Worm (Caenorhabditis elegans) whole organism, young adult: ENCODE data around the gene rsu-1.
A peak's percentile ranks its signal among the peaks of the same experiment; 100 is the strongest.

Experiments
- B0019.2 ChIP-seq: fragments of 200-800 bp; sonication (Bioruptor generic); conservative IDR thresholded peaks from 2 replicates; pipeline ENCODE4 v1.3.6; 2022; ENCODE audit warnings: missing genetic modification reagents, missing genetic modification characterization, missing compliant biosample characterization
- C06A6.2 ChIP-seq: fragments of 200-800 bp; sonication (Bioruptor generic); conservative IDR thresholded peaks from 2 replicates; pipeline ENCODE4 v1.3.6; 2022; ENCODE audit warnings: missing genetic modification characterization, missing compliant biosample characterization
- F33H1.4 ChIP-seq: fragments of 200-800 bp; sonication (Bioruptor generic); IDR thresholded peaks from 2 replicates; pipeline ENCODE4 v1.3.6; 2022; ENCODE audit warnings: missing genetic modification reagents, missing genetic modification characterization, missing compliant biosample characterization
- F57A8.1 ChIP-seq: fragments of 200-800 bp; sonication (Bioruptor generic); optimal IDR thresholded peaks from 2 replicates; lab custom pipeline; 2018; ENCODE audit warnings: mild to moderate bottlenecking, missing genetic modification characterization, moderate library complexity, missing compliant biosample characterization
- K12H6.12 ChIP-seq: fragments of 200-800 bp; sonication (Bioruptor generic); optimal IDR thresholded peaks from 2 replicates; lab custom pipeline; 2018; ENCODE audit warnings: mild to moderate bottlenecking, missing genetic modification characterization, missing compliant biosample characterization
- Y53F4B.3 ChIP-seq: fragments of 200-800 bp; sonication (Bioruptor generic); IDR thresholded peaks from 2 replicates; pipeline ENCODE4 v1.3.6; 2022; ENCODE audit warnings: missing genetic modification reagents, missing genetic modification characterization, missing compliant biosample characterization
- Y56A3A.18 ChIP-seq: fragments of 200-800 bp; sonication (Bioruptor generic); IDR thresholded peaks from 2 replicates; pipeline ENCODE4 v1.3.6; 2022; ENCODE audit warnings: missing genetic modification reagents, missing genetic modification characterization, missing compliant biosample characterization
- Y67H2A.10 ChIP-seq: fragments of 200-800 bp; sonication (Bioruptor generic); conservative IDR thresholded peaks from 2 replicates; pipeline ENCODE4 v1.3.6; 2022; ENCODE audit warnings: missing genetic modification reagents, missing genetic modification characterization, missing compliant biosample characterization
- Y79H2A.3 ChIP-seq: fragments of 200-800 bp; sonication (Bioruptor generic); conservative IDR thresholded peaks from 2 replicates; pipeline ENCODE4 v1.3.6; 2022; ENCODE audit warnings: missing genetic modification reagents, missing genetic modification characterization, missing compliant biosample characterization
- Y95B8A.8 ChIP-seq: fragments of 200-800 bp; sonication (Bioruptor generic); IDR thresholded peaks from 2 replicates; pipeline ENCODE4 v1.3.6; 2022; ENCODE audit warnings: missing genetic modification reagents, missing genetic modification characterization, missing compliant biosample characterization
- ama-1 ChIP-seq, 3 experiments: fragments of 150-350 bp in 1 of 3; sonication (generic microtip) in 2 of 3; optimal IDR thresholded peaks; 2 replicates each; lab custom pipeline; 2014 to 2018; ENCODE audit warnings: missing biosample characterization in 2 of 3, missing genetic modification characterization in 2 of 3, missing genetic modification reagents in 2 of 3
- aptf-2 ChIP-seq: fragments of 200-800 bp; sonication (Bioruptor generic); conservative IDR thresholded peaks from 2 replicates; pipeline ENCODE4 v1.3.6; 2022; ENCODE audit warnings: missing genetic modification reagents, missing genetic modification characterization, missing compliant biosample characterization
- atf-7 ChIP-seq: sonication (generic microtip); optimal IDR thresholded peaks from 2 replicates; lab custom pipeline; 2017; ENCODE audit warnings: mild to moderate bottlenecking, missing genetic modification characterization, missing compliant biosample characterization
- attf-3 ChIP-seq: fragments of 200-800 bp; sonication (Bioruptor generic); conservative IDR thresholded peaks from 2 replicates; pipeline ENCODE4 v1.3.6; 2022; ENCODE audit warnings: missing genetic modification reagents, missing genetic modification characterization, missing compliant biosample characterization
- attf-5 ChIP-seq: fragments of 200-800 bp; sonication (Bioruptor generic); optimal IDR thresholded peaks from 2 replicates; lab custom pipeline; 2018; ENCODE audit warnings: mild to moderate bottlenecking, missing genetic modification characterization, missing compliant biosample characterization
- ceh-27 ChIP-seq: fragments of 200-800 bp; sonication (Bioruptor generic); optimal IDR thresholded peaks from 2 replicates; lab custom pipeline; 2018; ENCODE audit warnings: mild to moderate bottlenecking, missing genetic modification characterization, moderate library complexity, missing compliant biosample characterization
- ceh-58 ChIP-seq: fragments of 200-800 bp; sonication (Bioruptor generic); IDR thresholded peaks from 2 replicates; pipeline ENCODE4 v1.3.6; 2022; ENCODE audit warnings: missing genetic modification characterization, missing compliant biosample characterization
- die-1 ChIP-seq: sonication (generic microtip); optimal IDR thresholded peaks from 2 replicates; lab custom pipeline; 2016; ENCODE audit warnings: missing genotype, mild to moderate bottlenecking, missing genetic modification characterization, missing compliant biosample characterization
- efl-1 ChIP-seq: fragments of 150-350 bp; optimal IDR thresholded peaks from 2 replicates; lab custom pipeline; 2014; ENCODE audit warnings: missing biosample characterization, missing genetic modification reagents, missing genetic modification characterization
- egl-44 ChIP-seq: fragments of 200-800 bp; sonication (Bioruptor generic); IDR thresholded peaks from 2 replicates; pipeline ENCODE4 v1.3.6; 2022; ENCODE audit warnings: missing genetic modification reagents, missing genetic modification characterization, missing compliant biosample characterization
- ekl-4 ChIP-seq: fragments of 200-800 bp; sonication (Bioruptor generic); IDR thresholded peaks from 2 replicates; pipeline ENCODE4 v1.3.6; 2022; ENCODE audit warnings: missing genetic modification reagents, missing genetic modification characterization, missing compliant biosample characterization
- fkh-3 ChIP-seq: sonication (generic microtip); optimal IDR thresholded peaks from 2 replicates; lab custom pipeline; 2016; ENCODE audit warnings: mild to moderate bottlenecking, missing genetic modification characterization, missing compliant biosample characterization
- hmg-20 ChIP-seq: fragments of 200-800 bp; sonication (Bioruptor generic); IDR thresholded peaks from 2 replicates; pipeline ENCODE4 v1.3.6; 2022; ENCODE audit warnings: missing genetic modification reagents, missing genetic modification characterization, missing compliant biosample characterization
- let-607 ChIP-seq, 2 experiments: fragments of 200-800 bp in 1 of 2; sonication (Bioruptor generic) in 1 of 2; sonication (generic microtip) in 1 of 2; optimal IDR thresholded peaks; 2 replicates each; lab custom pipeline; 2016 to 2018; ENCODE audit warnings: mild to moderate bottlenecking in 2 of 2, missing compliant biosample characterization in 2 of 2, missing genetic modification characterization in 2 of 2, moderate library complexity in 2 of 2, missing genotype in 1 of 2
- lin-40 ChIP-seq: sonication (generic microtip); optimal IDR thresholded peaks from 2 replicates; lab custom pipeline; 2016; ENCODE audit warnings: missing genetic modification characterization, mild to moderate bottlenecking, missing compliant biosample characterization, missing genotype, missing genetic modification reagents
- lir-1 ChIP-seq: fragments of 200-800 bp; sonication (Bioruptor generic); conservative IDR thresholded peaks from 2 replicates; pipeline ENCODE4 v1.3.6; 2022; ENCODE audit warnings: missing genetic modification reagents, missing genetic modification characterization, missing compliant biosample characterization
- lsl-1 ChIP-seq: fragments of 200-800 bp; sonication (Bioruptor generic); optimal IDR thresholded peaks from 2 replicates; lab custom pipeline; 2018; ENCODE audit warnings: mild to moderate bottlenecking, missing genetic modification characterization, moderate library complexity, missing compliant biosample characterization
- lsy-27 ChIP-seq: sonication (generic microtip); optimal IDR thresholded peaks from 2 replicates; lab custom pipeline; 2017; ENCODE audit warnings: missing genetic modification characterization, mild to moderate bottlenecking, missing compliant biosample characterization, antibody characterized with exemption, missing genotype, borderline replicate concordance; ENCODE audit not compliant: insufficient read depth
- madf-6 ChIP-seq: fragments of 200-800 bp; sonication (Bioruptor generic); IDR thresholded peaks from 2 replicates; pipeline ENCODE4 v1.3.6; 2022; ENCODE audit warnings: missing genetic modification reagents, missing genetic modification characterization, missing compliant biosample characterization
- madf-8 ChIP-seq: fragments of 200-800 bp; sonication (Bioruptor generic); conservative IDR thresholded peaks from 2 replicates; pipeline ENCODE4 v1.3.6; 2022; ENCODE audit warnings: missing genetic modification reagents, missing genetic modification characterization, missing compliant biosample characterization
- mel-28 ChIP-seq: sonication (generic microtip); optimal IDR thresholded peaks from 2 replicates; lab custom pipeline; 2016; ENCODE audit warnings: borderline replicate concordance, mild to moderate bottlenecking, missing genetic modification characterization, missing compliant biosample characterization
- mxl-1 ChIP-seq: sonication (generic microtip); optimal IDR thresholded peaks from 2 replicates; lab custom pipeline; 2016; ENCODE audit warnings: missing genetic modification characterization, missing compliant biosample characterization
- nfya-2 ChIP-seq: fragments of 200-800 bp; sonication (Bioruptor generic); IDR thresholded peaks from 2 replicates; pipeline ENCODE4 v1.3.6; 2022; ENCODE audit warnings: missing genetic modification reagents, missing genetic modification characterization, missing compliant biosample characterization
- nhr-80 ChIP-seq: sonication (generic microtip); optimal IDR thresholded peaks from 2 replicates; lab custom pipeline; 2016; ENCODE audit warnings: missing genetic modification characterization, missing compliant biosample characterization
- nhr-90 ChIP-seq: sonication (generic microtip); optimal IDR thresholded peaks from 2 replicates; lab custom pipeline; 2016; ENCODE audit warnings: missing genotype, mild to moderate bottlenecking, missing genetic modification characterization, missing compliant biosample characterization
- rpc-1 ChIP-seq, 2 experiments: fragments of 150-350 bp in 1 of 2; sonication (generic microtip) in 1 of 2; optimal IDR thresholded peaks; 2 replicates each; lab custom pipeline; 2014 to 2018; ENCODE audit warnings: missing biosample characterization in 1 of 2, missing genetic modification characterization in 1 of 2, missing genetic modification reagents in 1 of 2, missing genotype in 1 of 2
- sea-2 ChIP-seq: fragments of 200-800 bp; sonication (Bioruptor generic); IDR thresholded peaks from 2 replicates; pipeline ENCODE4 v1.3.6; 2022; ENCODE audit warnings: missing genetic modification characterization, missing compliant biosample characterization
- snpc-1.1 ChIP-seq: sonication (generic microtip); optimal IDR thresholded peaks from 2 replicates; lab custom pipeline; 2017; ENCODE audit warnings: missing genetic modification characterization, mild to moderate bottlenecking, missing compliant biosample characterization, antibody characterized with exemption, moderate library complexity, missing genotype, missing genetic modification reagents; ENCODE audit not compliant: insufficient read depth
- snpc-1.3 ChIP-seq: sonication (generic microtip); optimal IDR thresholded peaks from 2 replicates; lab custom pipeline; 2017; ENCODE audit warnings: missing genetic modification characterization, mild to moderate bottlenecking, missing compliant biosample characterization, antibody characterized with exemption, moderate library complexity, missing genotype, missing genetic modification reagents; ENCODE audit not compliant: insufficient read depth
- snpc-4 ChIP-seq, 5 experiments: fragments of 150-350 bp in 1 of 5; sonication (generic microtip) in 4 of 5; optimal IDR thresholded peaks; 2 replicates each; lab custom pipeline; 2014 to 2018; ENCODE audit warnings: missing genetic modification characterization in 5 of 5, missing biosample characterization in 3 of 5, antibody characterized with exemption in 2 of 5, mild to moderate bottlenecking in 2 of 5, missing compliant biosample characterization in 2 of 5, missing genotype in 2 of 5, moderate library complexity in 2 of 5, missing genetic modification reagents in 1 of 5
- sptf-2 ChIP-seq: fragments of 200-800 bp; sonication (Bioruptor generic); optimal IDR thresholded peaks from 2 replicates; lab custom pipeline; 2018; ENCODE audit warnings: mild to moderate bottlenecking, missing genetic modification characterization, missing compliant biosample characterization
- tbp1 ChIP-seq: fragments of 200-800 bp; sonication (Bioruptor generic); optimal IDR thresholded peaks from 2 replicates; lab custom pipeline; 2018; ENCODE audit warnings: mild to moderate bottlenecking, missing genetic modification characterization, missing compliant biosample characterization
- unc-62 ChIP-seq: fragments of 150-350 bp; optimal IDR thresholded peaks from 2 replicates; lab custom pipeline; 2014; ENCODE audit warnings: missing biosample characterization, missing genetic modification reagents, missing genetic modification characterization
- zfh-2 ChIP-seq: fragments of 200-800 bp; sonication (Bioruptor generic); conservative IDR thresholded peaks from 2 replicates; pipeline ENCODE4 v1.3.6; 2022; ENCODE audit warnings: missing genetic modification reagents, missing genetic modification characterization, missing compliant biosample characterization
- ztf-25 ChIP-seq: fragments of 200-800 bp; sonication (Bioruptor generic); IDR thresholded peaks from 2 replicates; pipeline ENCODE4 v1.3.6; 2022; ENCODE audit warnings: missing genetic modification reagents, missing genetic modification characterization, missing compliant biosample characterization
- ztf-6 ChIP-seq: fragments of 200-800 bp; sonication (Bioruptor generic); IDR thresholded peaks from 2 replicates; pipeline ENCODE4 v1.3.6; 2022; ENCODE audit warnings: missing genetic modification reagents, missing genetic modification characterization, missing compliant biosample characterization

Gene rsu-1

ce11 chrIII:3426741-3427140, 45.1 kb upstream of the rsu-1 start (continued):
- no peak for TF ChIP-seq Y79H2A.3
- peak; percentile 55 for TF ChIP-seq rpc-1 (optimal IDR thresholded peaks at IDR 0.05; lab: Kevin White, UChicago)
- peak; percentile 71 for TF ChIP-seq rpc-1 (tag; optimal IDR thresholded peaks at IDR 0.05; lab: Kevin White, UChicago)
- TF ChIP-seq aptf-2 (GFP tag; lab: Robert Waterston, UW), result no peak
- no peak for TF ChIP-seq snpc-1.1 (tag; lab: Kevin White, UChicago)
- TF ChIP-seq F33H1.4, result peak; percentile 30; the same call in 1 of the 2 replicates
- no peak for TF ChIP-seq egl-44 (GFP tag; lab: Robert Waterston, UW)
- peak; percentile 7 for TF ChIP-seq nhr-90
- TF ChIP-seq F57A8.1 (GFP tag; lab: Kevin White, UChicago), result no peak
- no peak for TF ChIP-seq K12H6.12 (tag; lab: Kevin White, UChicago)
- TF ChIP-seq lsy-27 (tag; lab: Kevin White, UChicago), result no peak
- no peak for TF ChIP-seq attf-3 (GFP tag; lab: Robert Waterston, UW)
- TF ChIP-seq snpc-1.3 (tag; lab: Kevin White, UChicago), result no peak
- TF ChIP-seq attf-5, result peak; percentile 20
- TF ChIP-seq mel-28 (tag; lab: Kevin White, UChicago), result no peak
- no peak for TF ChIP-seq B0019.2 (GFP tag; lab: Robert Waterston, UW)
- no peak for TF ChIP-seq lin-40 (tag; lab: Kevin White, UChicago)
- no peak for TF ChIP-seq unc-62 (GFP tag; lab: Kevin White, UChicago)
- no peak for TF ChIP-seq Y67H2A.10 (GFP tag; lab: Robert Waterston, UW)
- no peak for TF ChIP-seq nhr-80 (tag; lab: Kevin White, UChicago)
- peak; percentile 90 for TF ChIP-seq tbp1 (GFP tag; lab: Kevin White, UChicago)
- TF ChIP-seq nfya-2 (GFP tag; lab: Robert Waterston, UW), result no peak
- TF ChIP-seq die-1 (tag; lab: Kevin White, UChicago), result peak; percentile 46
- TF ChIP-seq ztf-6, result peak; percentile 62; the same call in 1 of the 2 replicates
- TF ChIP-seq lsl-1 (GFP tag; lab: Kevin White, UChicago), result peak; percentile 42
- 0 out of 2 replicates have a peak, but pooled peaks have one; percentile 37 for TF ChIP-seq ztf-25 (GFP tag; lab: Robert Waterston, UW)
- no peak for TF ChIP-seq atf-7 (tag; lab: Kevin White, UChicago)
- 0 out of 2 replicates have a peak, but pooled peaks have one; percentile 42 for TF ChIP-seq Y56A3A.18 (GFP tag; lab: Robert Waterston, UW)
- no peak for TF ChIP-seq Y53F4B.3 (GFP tag; lab: Robert Waterston, UW)
- no peak for TF ChIP-seq C06A6.2 (GFP tag; lab: Robert Waterston, UW)
- TF ChIP-seq ekl-4 (GFP tag; lab: Robert Waterston, UW), result peak; percentile 65; the same call in 1 of the 2 replicates
- no peak for TF ChIP-seq sptf-2 (GFP tag; lab: Kevin White, UChicago)
- TF ChIP-seq efl-1 (GFP tag; lab: Kevin White, UChicago), result no peak
- TF ChIP-seq snpc-4 (GFP tag; optimal IDR thresholded peaks at IDR 0.05; lab: Kevin White, UChicago), result no peak
- TF ChIP-seq snpc-4 (tag; optimal IDR thresholded peaks at IDR 0.05; lab: Kevin White, UChicago), result peak in 1 of 4 experiments; percentile 5
- no peak for TF ChIP-seq lir-1 (GFP tag; lab: Robert Waterston, UW)
- peak; percentile 47; the same call in 1 of the 2 replicates for TF ChIP-seq madf-6
- TF ChIP-seq fkh-3 (tag; lab: Kevin White, UChicago), result no peak
- TF ChIP-seq ama-1 (optimal IDR thresholded peaks at IDR 0.05; lab: Kevin White, UChicago), result no peak
- TF ChIP-seq ama-1 (GFP tag; optimal IDR thresholded peaks at IDR 0.05; lab: Kevin White, UChicago), result no peak
- no peak for TF ChIP-seq mxl-1 (tag; lab: Kevin White, UChicago)
- TF ChIP-seq Y95B8A.8 (GFP tag; lab: Robert Waterston, UW), result no peak
- TF ChIP-seq madf-8, result no peak
- TF ChIP-seq sea-2 (GFP tag; lab: Robert Waterston, UW), result no peak
- peak; percentile 75 for TF ChIP-seq zfh-2 (GFP tag; lab: Robert Waterston, UW)
- TF ChIP-seq hmg-20 (GFP tag; lab: Robert Waterston, UW), result peak; percentile 41; the same call in 1 of the 2 replicates
- TF ChIP-seq let-607 (tag; optimal IDR thresholded peaks at IDR 0.05; lab: Kevin White, UChicago), result no peak
- TF ChIP-seq ceh-58 (GFP tag; lab: Robert Waterston, UW), result no peak
- no peak for TF ChIP-seq ceh-27 (GFP tag; lab: Kevin White, UChicago)
